Worm (Caenorhabditis elegans): ENCODE results near the gene F20D6.6.

- TF ChIP-seq saeg-2 (GFP tag; IDR thresholded peaks at IDR 0.05) (no peak), nhr-237 (tag; optimal IDR thresholded peaks at IDR 0.05) (no peak), daf-8 (GFP tag; IDR thresholded peaks at IDR 0.05) (no peak)
These were observed 3.5 kb downstream of the F20D6.6 start for ce11 chrV:8163199-8163598.

All from whole organism, L4 larva.